Comparison of ENCODE assay signal across 7 worm cellular contexts in the genomic region with DNA sequence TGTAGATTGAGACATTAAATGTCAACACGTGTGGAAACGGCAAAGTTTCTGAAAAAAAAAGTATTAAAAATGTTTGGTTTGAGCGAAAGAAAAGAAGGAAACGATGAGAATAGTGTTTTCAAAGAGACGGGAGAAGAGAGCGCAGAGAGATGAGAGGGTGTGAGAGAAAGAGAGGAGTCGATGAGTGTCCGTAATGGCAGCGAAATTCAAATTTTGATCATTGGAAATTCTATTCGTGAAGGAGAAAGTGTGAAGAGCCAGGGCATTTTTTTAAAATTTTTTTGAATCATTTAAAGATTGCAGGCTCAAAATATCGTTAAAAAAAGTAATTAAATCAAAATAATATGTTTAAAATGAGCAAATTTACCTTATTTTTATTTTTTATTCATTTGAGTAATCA.
TF ChIP-seq lines count a peak whose summit lies in the region.

A gene (minus strand): TSS at position 54 of the 400 bp plus-strand sequence.

TF ChIP-seq in whole organism, L1 larva, 84 proteins besides CTCF, POLR2A, EP300 and RAD21 (continues in another document):
- no peak for TF ChIP-seq nhr-237 (tag; optimal IDR thresholded peaks at IDR 0.05; lab: Kevin White, UChicago)
- TF ChIP-seq pax-3 (tag; optimal IDR thresholded peaks at IDR 0.05; lab: Kevin White, UChicago): no peak
- TF ChIP-seq lir-3 (tag; optimal IDR thresholded peaks at IDR 0.05; lab: Kevin White, UChicago; ENCODE audit: poor library complexity): no peak
- no peak for TF ChIP-seq nhr-11 (tag; optimal IDR thresholded peaks at IDR 0.05; lab: Kevin White, UChicago)
- peak; percentile 3 for TF ChIP-seq xbp-1 (tag; optimal IDR thresholded peaks at IDR 0.05; lab: Kevin White, UChicago)
- peak; percentile 24 to 29 for TF ChIP-seq lsy-2 (tag; optimal IDR thresholded peaks at IDR 0.05; lab: Kevin White, UChicago)
- no peak for TF ChIP-seq ces-1 (GFP tag; optimal IDR thresholded peaks at IDR 0.05; lab: Kevin White, UChicago)
- TF ChIP-seq sptf-1 (tag; optimal IDR thresholded peaks at IDR 0.05; lab: Kevin White, UChicago): no peak
- TF ChIP-seq ceh-8 (GFP tag; optimal IDR thresholded peaks at IDR 0.05; lab: Kevin White, UChicago): no peak
- no peak for TF ChIP-seq nhr-28 (tag; optimal IDR thresholded peaks at IDR 0.05; lab: Kevin White, UChicago)
- no peak for TF ChIP-seq ceh-88 (GFP tag; IDR thresholded peaks at IDR 0.05; lab: Robert Waterston, UW)
- no peak for TF ChIP-seq zip-4 (GFP tag; optimal IDR thresholded peaks at IDR 0.05; lab: Kevin White, UChicago)
- TF ChIP-seq pqm-1 (tag; optimal IDR thresholded peaks at IDR 0.05; lab: Kevin White, UChicago): no peak

TF ChIP-seq in whole organism, L2 larva, 48 proteins besides CTCF, POLR2A, EP300 and RAD21:
- TF ChIP-seq fos-1 (tag; optimal IDR thresholded peaks at IDR 0.05; lab: Kevin White, UChicago) (no peak), nhr-6 (tag; optimal IDR thresholded peaks at IDR 0.05; lab: Kevin White, UChicago) (no peak), sma-3 (GFP tag; optimal IDR thresholded peaks at IDR 0.05; lab: Kevin White, UChicago) (peak; percentile 0), peb-1 (tag; optimal IDR thresholded peaks at IDR 0.05; lab: Kevin White, UChicago) (no peak), unc-55 (GFP tag; optimal IDR thresholded peaks at IDR 0.05; lab: Kevin White, UChicago) (peak; percentile 26), gmeb-1 (tag; optimal IDR thresholded peaks at IDR 0.05; lab: Kevin White, UChicago) (peak; percentile 66), F13H6.1 (tag; optimal IDR thresholded peaks at IDR 0.05; lab: Kevin White, UChicago) (peak; percentile 17), C34F6.9 (tag; optimal IDR thresholded peaks at IDR 0.05; lab: Kevin White, UChicago) (peak; percentile 19), nhr-23 (tag; optimal IDR thresholded peaks at IDR 0.05; lab: Kevin White, UChicago) (no peak), sma-9 (GFP tag; optimal IDR thresholded peaks at IDR 0.05; lab: Kevin White, UChicago) (no peak), sma-9 (tag; optimal IDR thresholded peaks at IDR 0.05; lab: Kevin White, UChicago) (no peak)

TF ChIP-seq in whole organism, L3 larva, 47 proteins besides CTCF, POLR2A, EP300 and RAD21:
- TF ChIP-seq lin-39 (tag; optimal IDR thresholded peaks at IDR 0.05; lab: Kevin White, UChicago): peak; percentile 29
- peak; percentile 23 for TF ChIP-seq skn-1 (tag; optimal IDR thresholded peaks at IDR 0.05; lab: Kevin White, UChicago)
- no peak for TF ChIP-seq nhr-237 (tag; optimal IDR thresholded peaks at IDR 0.05; lab: Kevin White, UChicago)
- peak; percentile 9 for TF ChIP-seq nhr-23 (tag; optimal IDR thresholded peaks at IDR 0.05; lab: Kevin White, UChicago)
- no peak for TF ChIP-seq pqm-1 (tag; optimal IDR thresholded peaks at IDR 0.05; lab: Kevin White, UChicago)
- TF ChIP-seq nfya-1 (tag; optimal IDR thresholded peaks at IDR 0.05; lab: Kevin White, UChicago; ENCODE audit: insufficient read depth): peak; percentile 30
- TF ChIP-seq hmg-11 (tag; optimal IDR thresholded peaks at IDR 0.05; lab: Kevin White, UChicago): peak; percentile 53
- TF ChIP-seq pha-4 (tag; optimal IDR thresholded peaks at IDR 0.05; lab: Kevin White, UChicago): peak; percentile 49
- TF ChIP-seq lin-15B (tag; optimal IDR thresholded peaks at IDR 0.05; lab: Kevin White, UChicago): peak; percentile 18
- no peak for TF ChIP-seq ceh-16 (tag; optimal IDR thresholded peaks at IDR 0.05; lab: Kevin White, UChicago)

TF ChIP-seq in whole organism, L4 larva, 104 proteins besides CTCF, POLR2A, EP300 and RAD21:
- TF ChIP-seq ZK337.2 (GFP tag; IDR thresholded peaks at IDR 0.05; lab: Robert Waterston, UW) (no peak), ctbp-1 (GFP tag; IDR thresholded peaks at IDR 0.05; lab: Robert Waterston, UW) (no peak), duxl-1 (tag; optimal IDR thresholded peaks at IDR 0.05; lab: Kevin White, UChicago; ENCODE audit: poor library complexity) (peak; percentile 55), mes-2 (tag; optimal IDR thresholded peaks at IDR 0.05; lab: Kevin White, UChicago; ENCODE audit: poor library complexity, severe bottlenecking) (peak; percentile 59), hlh-11 (tag; optimal IDR thresholded peaks at IDR 0.05; lab: Kevin White, UChicago) (peak; percentile 11), F44E2.7 (GFP tag; IDR thresholded peaks at IDR 0.05; lab: Robert Waterston, UW) (no peak), skn-1 (tag; optimal IDR thresholded peaks at IDR 0.05; lab: Kevin White, UChicago) (no peak), dpl-1 (GFP tag; optimal IDR thresholded peaks at IDR 0.05; lab: Kevin White, UChicago) (peak; percentile 69)

TF ChIP-seq in whole organism, late embryonic, 69 proteins besides CTCF, POLR2A, EP300 and RAD21:
- TF ChIP-seq hlh-6 (tag; optimal IDR thresholded peaks at IDR 0.05; lab: Kevin White, UChicago) (no peak), unc-55 (GFP tag; optimal IDR thresholded peaks at IDR 0.05; lab: Kevin White, UChicago) (peak; percentile 31), sdc-2 (tag; optimal IDR thresholded peaks at IDR 0.05; lab: Kevin White, UChicago) (peak; percentile 41), ceh-18 (tag; optimal IDR thresholded peaks at IDR 0.05; lab: Kevin White, UChicago) (no peak)

TF ChIP-seq in whole organism, mixed stage, embryonic, 35 proteins besides CTCF, POLR2A, EP300 and RAD21:
- no peak for TF ChIP-seq hlh-1 (tag; optimal IDR thresholded peaks at IDR 0.05; lab: Kevin White, UChicago)
- no peak for TF ChIP-seq snpc-4 (tag; optimal IDR thresholded peaks at IDR 0.05; lab: Kevin White, UChicago)
- TF ChIP-seq flh-1 (GFP tag; optimal IDR thresholded peaks at IDR 0.05; lab: Kevin White, UChicago): no peak
- TF ChIP-seq zip-8 (tag; optimal IDR thresholded peaks at IDR 0.05; lab: Kevin White, UChicago): no peak
- TF ChIP-seq bed-3 (GFP tag; optimal IDR thresholded peaks at IDR 0.05; lab: Kevin White, UChicago): no peak
- peak; percentile 5 for TF ChIP-seq mep-1 (tag; optimal IDR thresholded peaks at IDR 0.05; lab: Kevin White, UChicago)
- no peak for TF ChIP-seq ham-2 (GFP tag; optimal IDR thresholded peaks at IDR 0.05; lab: Kevin White, UChicago)
- TF ChIP-seq ceh-39 (tag; optimal IDR thresholded peaks at IDR 0.05; lab: Kevin White, UChicago): peak; percentile 67
- TF ChIP-seq sptf-1 (tag; optimal IDR thresholded peaks at IDR 0.05; lab: Kevin White, UChicago): no peak
- TF ChIP-seq pha-4 (tag; optimal IDR thresholded peaks at IDR 0.05; lab: Kevin White, UChicago): peak; percentile 3
- no peak for TF ChIP-seq nhr-237 (tag; optimal IDR thresholded peaks at IDR 0.05; lab: Kevin White, UChicago)
- TF ChIP-seq ces-1 (GFP tag; optimal IDR thresholded peaks at IDR 0.05; lab: Kevin White, UChicago): peak; percentile 15
- no peak for TF ChIP-seq drap-1 (GFP tag; optimal IDR thresholded peaks at IDR 0.05; lab: Kevin White, UChicago)
- no peak for TF ChIP-seq unc-39 (tag; optimal IDR thresholded peaks at IDR 0.05; lab: Kevin White, UChicago)

TF ChIP-seq in whole organism, young adult, 124 proteins besides CTCF, POLR2A, EP300 and RAD21:
- TF ChIP-seq hmg-1.2 (GFP tag; IDR thresholded peaks at IDR 0.05; lab: Robert Waterston, UW) (peak; percentile 58; the same call in 1 of the 2 replicates), lin-35 (GFP tag; optimal IDR thresholded peaks at IDR 0.05; lab: Kevin White, UChicago) (peak in 1 of 3 experiments; percentile 1), F49E8.2 (tag; optimal IDR thresholded peaks at IDR 0.05; lab: Kevin White, UChicago; ENCODE audit: insufficient read depth) (no peak)
TF ChIP-seq in whole organism, young adult: peak in this region for 2.
